Worm (Caenorhabditis elegans) whole organism, L1 larva: ENCODE results near the gene twk-3.

Experiments used
- C04F5.9 ChIP-seq: sonication (generic microtip); optimal IDR thresholded peaks from 2 replicates; lab custom pipeline; 2016; ENCODE audit warnings: missing genetic modification characterization, missing compliant biosample characterization
- C16A3.4 ChIP-seq: fragments of 150-350 bp; optimal IDR thresholded peaks from 2 replicates; lab custom pipeline; 2014; ENCODE audit warnings: missing biosample characterization, missing genetic modification characterization
- C34B4.2 ChIP-seq: sonication (generic microtip); optimal IDR thresholded peaks from 2 replicates; lab custom pipeline; 2017; ENCODE audit warnings: mild to moderate bottlenecking, missing genetic modification characterization, missing compliant biosample characterization
- aha-1 ChIP-seq: fragments of 150-350 bp; optimal IDR thresholded peaks from 2 replicates; lab custom pipeline; 2014; ENCODE audit warnings: missing biosample characterization, missing genetic modification characterization
- blmp-1 ChIP-seq: fragments of 150-350 bp; optimal IDR thresholded peaks from 2 replicates; lab custom pipeline; 2014; ENCODE audit warnings: missing biosample characterization, missing genetic modification characterization
- ceh-82 ChIP-seq, 3 experiments: fragments of 150-350 bp in 1 of 3; sonication (generic microtip) in 2 of 3; optimal IDR thresholded peaks; 2 replicates each; lab custom pipeline; 2014 to 2017; ENCODE audit warnings: missing biosample characterization in 3 of 3, missing genetic modification characterization in 3 of 3
- ceh-90 ChIP-seq: sonication (generic microtip); optimal IDR thresholded peaks from 2 replicates; lab custom pipeline; 2016; ENCODE audit warnings: missing genetic modification characterization, missing compliant biosample characterization
- ces-1 ChIP-seq: fragments of 150-350 bp; optimal IDR thresholded peaks from 2 replicates; lab custom pipeline; 2014; ENCODE audit warnings: missing biosample characterization, missing genetic modification reagents, missing genetic modification characterization
- dpl-1 ChIP-seq, 3 experiments: fragments of 150-350 bp in 2 of 3; sonication (generic microtip) in 1 of 3; optimal IDR thresholded peaks; 2 replicates each; lab custom pipeline; 2014 to 2017; ENCODE audit warnings: missing biosample characterization in 3 of 3, missing genetic modification characterization in 3 of 3, missing genetic modification reagents in 3 of 3
- dsc-1 ChIP-seq: sonication (generic microtip); optimal IDR thresholded peaks from 2 replicates; lab custom pipeline; 2016; ENCODE audit warnings: mild to moderate bottlenecking, missing genetic modification characterization, missing compliant biosample characterization
- efl-1 ChIP-seq, 4 experiments: fragments of 150-350 bp; optimal IDR thresholded peaks in 3 of 4; peaks in 1 of 4; 1 replicate in 1 of 4; 2 replicates in 3 of 4; lab custom pipeline; 2014; ENCODE audit warnings: missing biosample characterization in 2 of 4, missing genetic modification characterization in 2 of 4, missing genetic modification reagents in 2 of 4
- egl-13 ChIP-seq: sonication (generic microtip); optimal IDR thresholded peaks from 2 replicates; lab custom pipeline; 2016; ENCODE audit warnings: missing genotype, missing genetic modification reagents, missing genetic modification characterization, missing compliant biosample characterization
- egl-27 ChIP-seq, 2 experiments: fragments of 150-350 bp in 1 of 2; sonication (generic microtip); optimal IDR thresholded peaks; 3 replicates each; lab custom pipeline; 2017 to 2018; ENCODE audit warnings: missing biosample characterization in 2 of 2, missing genetic modification characterization in 2 of 2, missing genetic modification reagents in 2 of 2
- elt-3 ChIP-seq, 6 experiments: fragments of 150-350 bp in 1 of 6; sonication (generic microtip); optimal IDR thresholded peaks; 2 replicates each; lab custom pipeline; 2017 to 2018; ENCODE audit warnings: missing biosample characterization in 6 of 6, missing genetic modification characterization in 6 of 6, inconsistent platforms in 1 of 6
- fkh-8 ChIP-seq: sonication (generic microtip); optimal IDR thresholded peaks from 2 replicates; lab custom pipeline; 2016; ENCODE audit warnings: mild to moderate bottlenecking, missing genetic modification characterization, missing compliant biosample characterization
- fos-1 ChIP-seq: fragments of 150-350 bp; optimal IDR thresholded peaks from 2 replicates; lab custom pipeline; 2014; ENCODE audit warnings: missing biosample characterization, missing genetic modification characterization
- hlh-4 ChIP-seq: sonication (generic microtip); optimal IDR thresholded peaks from 2 replicates; lab custom pipeline; 2016; ENCODE audit warnings: mild to moderate bottlenecking, missing genetic modification characterization, missing compliant biosample characterization
- hpl-2 ChIP-seq: fragments of 150-350 bp; optimal IDR thresholded peaks from 2 replicates; lab custom pipeline; 2014; ENCODE audit warnings: missing biosample characterization, missing genetic modification reagents, missing genetic modification characterization
- isw-1 ChIP-seq: fragments of 200-800 bp; sonication (Bioruptor generic); IDR thresholded peaks from 2 replicates; pipeline ENCODE4 v1.3.6; 2022; ENCODE audit warnings: missing genetic modification characterization, missing compliant biosample characterization
- jun-1 ChIP-seq: fragments of 150-350 bp; optimal IDR thresholded peaks from 2 replicates; lab custom pipeline; 2014; ENCODE audit warnings: missing biosample characterization, missing genetic modification reagents, missing genetic modification characterization
- lin-14 ChIP-seq: fragments of 200-800 bp; sonication (Bioruptor generic); optimal IDR thresholded peaks from 2 replicates; lab custom pipeline; 2018; ENCODE audit warnings: mild to moderate bottlenecking, missing genetic modification characterization, moderate library complexity, missing compliant biosample characterization
- lin-15B ChIP-seq: fragments of 150-350 bp; sonication (generic microtip); optimal IDR thresholded peaks from 3 replicates; lab custom pipeline; 2014; ENCODE audit warnings: missing biosample characterization, missing genetic modification characterization
- lin-35 ChIP-seq, 2 experiments: fragments of 150-350 bp; optimal IDR thresholded peaks; 2 replicates each; lab custom pipeline; 2014; ENCODE audit warnings: missing biosample characterization in 2 of 2, missing genetic modification characterization in 2 of 2, missing genetic modification reagents in 2 of 2
- lir-3 ChIP-seq: sonication (generic microtip); optimal IDR thresholded peaks from 2 replicates; lab custom pipeline; 2016; ENCODE audit warnings: mild to moderate bottlenecking, missing genetic modification characterization, moderate library complexity, missing compliant biosample characterization; ENCODE audit not compliant: poor library complexity
- lsy-2 ChIP-seq, 2 experiments: fragments of 150-350 bp; optimal IDR thresholded peaks; 2 replicates each; lab custom pipeline; 2014; ENCODE audit warnings: missing biosample characterization in 2 of 2, missing genetic modification characterization in 2 of 2
- mab-9 ChIP-seq: fragments of 200-800 bp; sonication (Bioruptor generic); IDR thresholded peaks from 2 replicates; pipeline ENCODE4 v1.3.6; 2022; ENCODE audit warnings: missing genetic modification reagents, missing genetic modification characterization, missing compliant biosample characterization
- mdl-1 ChIP-seq, 2 experiments: fragments of 150-350 bp; optimal IDR thresholded peaks; 2 replicates each; lab custom pipeline; 2014 to 2017; ENCODE audit warnings: missing biosample characterization in 2 of 2, missing genetic modification characterization in 2 of 2, inconsistent platforms in 1 of 2
- mep-1 ChIP-seq: fragments of 150-350 bp; optimal IDR thresholded peaks from 2 replicates; lab custom pipeline; 2014; ENCODE audit warnings: missing biosample characterization, missing genetic modification characterization
- nhr-19 ChIP-seq: fragments of 200-800 bp; sonication (Bioruptor generic); conservative IDR thresholded peaks from 2 replicates; pipeline ENCODE4 v1.3.6; 2022; ENCODE audit warnings: missing genetic modification characterization, missing compliant biosample characterization
- nhr-20 ChIP-seq: sonication (generic microtip); optimal IDR thresholded peaks from 2 replicates; lab custom pipeline; 2016; ENCODE audit warnings: mild to moderate bottlenecking, missing genetic modification characterization, missing compliant biosample characterization
- nhr-237 ChIP-seq: fragments of 150-350 bp; optimal IDR thresholded peaks from 2 replicates; lab custom pipeline; 2014; ENCODE audit warnings: missing biosample characterization, missing genetic modification characterization
- nhr-47 ChIP-seq: sonication (generic microtip); optimal IDR thresholded peaks from 2 replicates; lab custom pipeline; 2016; ENCODE audit warnings: mild to moderate bottlenecking, missing genetic modification characterization, moderate library complexity, missing compliant biosample characterization
- nhr-71 ChIP-seq: sonication (generic microtip); optimal IDR thresholded peaks from 2 replicates; lab custom pipeline; 2016; ENCODE audit warnings: mild to moderate bottlenecking, missing genetic modification characterization, moderate library complexity, missing compliant biosample characterization
- nhr-76 ChIP-seq: sonication (generic microtip); optimal IDR thresholded peaks from 2 replicates; lab custom pipeline; 2017; ENCODE audit warnings: missing biosample characterization, missing genetic modification characterization
- nhr-77 ChIP-seq: fragments of 150-350 bp; optimal IDR thresholded peaks from 2 replicates; lab custom pipeline; 2014; ENCODE audit warnings: missing biosample characterization, missing genetic modification characterization
- nhr-84 ChIP-seq: sonication (generic microtip); optimal IDR thresholded peaks from 2 replicates; lab custom pipeline; 2017; ENCODE audit warnings: missing biosample characterization, missing genetic modification characterization
- nhr-85 ChIP-seq: sonication (generic microtip); peaks from one replicate; lab custom pipeline; 2016; ENCODE audit warnings: missing genetic modification characterization, inconsistent platforms, missing compliant biosample characterization
- nhr-90 ChIP-seq: sonication (generic microtip); optimal IDR thresholded peaks from 2 replicates; lab custom pipeline; 2016; ENCODE audit warnings: mild to moderate bottlenecking, missing genetic modification characterization, missing compliant biosample characterization; ENCODE audit not compliant: poor library complexity
- pag-3 ChIP-seq: sonication (generic microtip); optimal IDR thresholded peaks from 2 replicates; lab custom pipeline; 2017; ENCODE audit warnings: missing genetic modification characterization, mild to moderate bottlenecking, missing compliant biosample characterization, antibody characterized with exemption, borderline replicate concordance; ENCODE audit not compliant: insufficient read depth
- pax-3 ChIP-seq: fragments of 200-800 bp; sonication (Bioruptor generic); optimal IDR thresholded peaks from 2 replicates; lab custom pipeline; 2018; ENCODE audit warnings: mild to moderate bottlenecking, missing genetic modification characterization, moderate library complexity, missing compliant biosample characterization
- rnt-1 ChIP-seq: sonication (generic microtip); optimal IDR thresholded peaks from 2 replicates; lab custom pipeline; 2016; ENCODE audit warnings: mild to moderate bottlenecking, missing genetic modification characterization, moderate library complexity, missing compliant biosample characterization
- skn-1 ChIP-seq: fragments of 150-350 bp; optimal IDR thresholded peaks from 2 replicates; lab custom pipeline; 2014; ENCODE audit warnings: missing biosample characterization, missing genetic modification characterization
- tbx-2 ChIP-seq: sonication (generic microtip); optimal IDR thresholded peaks from 2 replicates; lab custom pipeline; 2016; ENCODE audit warnings: missing genetic modification characterization, missing compliant biosample characterization
- unc-86 ChIP-seq: sonication (generic microtip); optimal IDR thresholded peaks from 2 replicates; lab custom pipeline; 2016; ENCODE audit warnings: missing genetic modification characterization, missing compliant biosample characterization
- unc-98 ChIP-seq: fragments of 200-800 bp; sonication (Bioruptor generic); IDR thresholded peaks from 2 replicates; pipeline ENCODE4 v1.3.6; 2022; ENCODE audit warnings: missing genetic modification characterization, missing compliant biosample characterization
- xbp-1 ChIP-seq: sonication (generic microtip); optimal IDR thresholded peaks from 2 replicates; lab custom pipeline; 2016; ENCODE audit warnings: missing genetic modification characterization, missing compliant biosample characterization
- ztf-4 ChIP-seq: fragments of 150-350 bp; optimal IDR thresholded peaks from 2 replicates; lab custom pipeline; 2014; ENCODE audit warnings: missing biosample characterization, missing genetic modification characterization

twk-3 gene

ce11 chrII:8218266-8218665 lies 5.7 kb upstream of the twk-3 start (continued):
- TF ChIP-seq nhr-237 (tag; lab: Kevin White, UChicago), result no peak
- no peak for TF ChIP-seq dsc-1
- TF ChIP-seq, all 84 proteins: peak for 0

- TF ChIP-seq mab-9 (GFP tag; lab: Robert Waterston, UW), result no peak
- TF ChIP-seq pax-3 (tag; lab: Kevin White, UChicago), result no peak
- TF ChIP-seq lin-15B (tag; lab: Kevin White, UChicago), result no peak
- TF ChIP-seq xbp-1, result no peak
- TF ChIP-seq ces-1 (GFP tag; lab: Kevin White, UChicago), result no peak
- TF ChIP-seq isw-1 (GFP tag; lab: Robert Waterston, UW), result no peak
- no peak for TF ChIP-seq pag-3
- TF ChIP-seq nhr-47 (tag; lab: Kevin White, UChicago), result no peak
- no peak for TF ChIP-seq unc-86
- no peak for TF ChIP-seq hlh-4
- TF ChIP-seq C04F5.9 (tag; lab: Kevin White, UChicago), result no peak
- no peak for TF ChIP-seq unc-98 (GFP tag; lab: Robert Waterston, UW)
- no peak for TF ChIP-seq C34B4.2 (tag; lab: Kevin White, UChicago)
- TF ChIP-seq dpl-1 (GFP tag; optimal IDR thresholded peaks at IDR 0.05; lab: Kevin White, UChicago), result no peak
- TF ChIP-seq nhr-19 (GFP tag; lab: Robert Waterston, UW), result no peak
- TF ChIP-seq tbx-2 (tag; lab: Kevin White, UChicago), result no peak
- TF ChIP-seq nhr-76 (tag; lab: Kevin White, UChicago), result no peak
- TF ChIP-seq hpl-2 (GFP tag; lab: Kevin White, UChicago), result no peak
- TF ChIP-seq, all 84 proteins: peak for 0
Observed at ce11 chrII:8216922-8217321, 4.3 kb upstream of the twk-3 start, which contains the start of gene ifg-1. TSS of gene ifg-1 (plus strand) at chrII:8217222.

- TF ChIP-seq rnt-1, result peak; percentile 43
- TF ChIP-seq lsy-2 (tag; optimal IDR thresholded peaks at IDR 0.05; lab: Kevin White, UChicago), result peak; percentile 66 to 77
- peak; percentile 28 for TF ChIP-seq tbx-2 (tag; lab: Kevin White, UChicago)
- peak; percentile 38 for TF ChIP-seq xbp-1
- peak in 1 of 2 experiments; percentile 39 for TF ChIP-seq mdl-1 (tag; optimal IDR thresholded peaks at IDR 0.05; lab: Kevin White, UChicago)
- TF ChIP-seq ceh-82 (tag; optimal IDR thresholded peaks at IDR 0.05; lab: Kevin White, UChicago), result peak in 2 of 3 experiments; percentile 4 to 42
- no peak for TF ChIP-seq ceh-90
- TF ChIP-seq fos-1 (tag; lab: Kevin White, UChicago), result no peak
- no peak for TF ChIP-seq aha-1 (tag; lab: Kevin White, UChicago)
- peak; percentile 8 for TF ChIP-seq jun-1
- TF ChIP-seq skn-1 (tag; lab: Kevin White, UChicago), result peak; percentile 1
- TF ChIP-seq ztf-4 (tag; lab: Kevin White, UChicago), result no peak
- TF ChIP-seq nhr-71 (tag; lab: Kevin White, UChicago), result peak; percentile 61
- TF ChIP-seq nhr-19 (GFP tag; lab: Robert Waterston, UW), result no peak
- TF ChIP-seq mep-1 (tag; lab: Kevin White, UChicago), result peak; percentile 48
- TF ChIP-seq C04F5.9 (tag; lab: Kevin White, UChicago), result peak; percentile 44
- peak; percentile 47 to 63 for TF ChIP-seq lin-35 (GFP tag; optimal IDR thresholded peaks at IDR 0.05; lab: Kevin White, UChicago)
- TF ChIP-seq lin-14 (GFP tag; lab: Kevin White, UChicago), result peak; percentile 68
- peak; percentile 64 for TF ChIP-seq blmp-1 (tag; lab: Kevin White, UChicago)
- TF ChIP-seq nhr-85 (tag; lab: Kevin White, UChicago), result peak; percentile 67
- TF ChIP-seq isw-1 (GFP tag; lab: Robert Waterston, UW), result peak; percentile 44
- peak; percentile 27 for TF ChIP-seq nhr-20
- TF ChIP-seq efl-1 (optimal IDR thresholded peaks at IDR 0.05; lab: Kevin White, UChicago), result peak; percentile 65
- peak; percentile 54 to 91 for TF ChIP-seq efl-1 (GFP tag; optimal IDR thresholded peaks at IDR 0.05 in 1 of 2; lab: Kevin White, UChicago)
- TF ChIP-seq C16A3.4, result peak; percentile 35
- TF ChIP-seq dsc-1, result peak; percentile 29
- TF ChIP-seq egl-27 (tag; optimal IDR thresholded peaks at IDR 0.05; lab: Kevin White, UChicago), result no peak
- TF ChIP-seq fkh-8 (tag; lab: Kevin White, UChicago), result peak; percentile 19
- no peak for TF ChIP-seq unc-98 (GFP tag; lab: Robert Waterston, UW)
- TF ChIP-seq elt-3 (tag; optimal IDR thresholded peaks at IDR 0.05; lab: Kevin White, UChicago), result peak in 2 of 6 experiments; percentile 2 to 17
- no peak for TF ChIP-seq lir-3 (tag; lab: Kevin White, UChicago)
- peak; percentile 50 for TF ChIP-seq nhr-47 (tag; lab: Kevin White, UChicago)
- peak; percentile 25 for TF ChIP-seq nhr-77 (tag; lab: Kevin White, UChicago)
- no peak for TF ChIP-seq nhr-90 (tag; lab: Kevin White, UChicago)
- TF ChIP-seq egl-13 (tag; lab: Kevin White, UChicago), result peak; percentile 14
- no peak for TF ChIP-seq nhr-84 (tag; lab: Kevin White, UChicago)
Observed at ce11 chrII:8216433-8216832, 3.9 kb upstream of the twk-3 start, which contains the start of gene M110.3. TSS of gene M110.3 (minus strand) at chrII:8216616.
